Worm (Caenorhabditis elegans) whole organism, L1 larva: ENCODE results near the gene K07H8.5.

ENCODE experiments used
- aly-2 ChIP-seq: fragments of 150-350 bp; optimal IDR thresholded peaks from 2 replicates; lab custom pipeline; 2014; ENCODE audit warnings: missing biosample characterization, missing genetic modification characterization
- ceh-82 ChIP-seq, 3 experiments: fragments of 150-350 bp in 1 of 3; sonication (generic microtip) in 2 of 3; optimal IDR thresholded peaks; 2 replicates each; lab custom pipeline; 2014 to 2017; ENCODE audit warnings: missing biosample characterization in 3 of 3, missing genetic modification characterization in 3 of 3
- ceh-88 ChIP-seq: fragments of 200-800 bp; sonication (Bioruptor generic); IDR thresholded peaks from 2 replicates; pipeline ENCODE4 v1.3.6; 2022; ENCODE audit warnings: missing genetic modification characterization, missing compliant biosample characterization
- elt-2 ChIP-seq: sonication (generic microtip); optimal IDR thresholded peaks from 2 replicates; lab custom pipeline; 2016; ENCODE audit warnings: missing genetic modification characterization, mild to moderate bottlenecking, inconsistent platforms, missing compliant biosample characterization, missing genetic modification reagents
- fos-1 ChIP-seq: fragments of 150-350 bp; optimal IDR thresholded peaks from 2 replicates; lab custom pipeline; 2014; ENCODE audit warnings: missing biosample characterization, missing genetic modification characterization
- lin-13 ChIP-seq: fragments of 150-350 bp; optimal IDR thresholded peaks from 2 replicates; lab custom pipeline; 2014; ENCODE audit warnings: missing biosample characterization, missing genetic modification reagents, missing genetic modification characterization
- nhr-237 ChIP-seq: fragments of 150-350 bp; optimal IDR thresholded peaks from 2 replicates; lab custom pipeline; 2014; ENCODE audit warnings: missing biosample characterization, missing genetic modification characterization
- nhr-85 ChIP-seq: sonication (generic microtip); peaks from one replicate; lab custom pipeline; 2016; ENCODE audit warnings: missing genetic modification characterization, inconsistent platforms, missing compliant biosample characterization
- pax-3 ChIP-seq: fragments of 200-800 bp; sonication (Bioruptor generic); optimal IDR thresholded peaks from 2 replicates; lab custom pipeline; 2018; ENCODE audit warnings: mild to moderate bottlenecking, missing genetic modification characterization, moderate library complexity, missing compliant biosample characterization
- skn-1 ChIP-seq: fragments of 150-350 bp; optimal IDR thresholded peaks from 2 replicates; lab custom pipeline; 2014; ENCODE audit warnings: missing biosample characterization, missing genetic modification characterization
- sox-4 ChIP-seq: sonication (generic microtip); optimal IDR thresholded peaks from 2 replicates; lab custom pipeline; 2016; ENCODE audit warnings: missing genetic modification characterization, missing compliant biosample characterization
- sup-37 ChIP-seq: fragments of 200-800 bp; sonication (Bioruptor generic); optimal IDR thresholded peaks from 2 replicates; lab custom pipeline; 2018; ENCODE audit warnings: mild to moderate bottlenecking, missing genetic modification characterization, missing compliant biosample characterization
- unc-62 ChIP-seq: fragments of 150-350 bp; optimal IDR thresholded peaks from 2 replicates; lab custom pipeline; 2014; ENCODE audit warnings: missing biosample characterization, missing genetic modification reagents, missing genetic modification characterization
- ztf-4 ChIP-seq: fragments of 150-350 bp; optimal IDR thresholded peaks from 2 replicates; lab custom pipeline; 2014; ENCODE audit warnings: missing biosample characterization, missing genetic modification characterization

DNA sequence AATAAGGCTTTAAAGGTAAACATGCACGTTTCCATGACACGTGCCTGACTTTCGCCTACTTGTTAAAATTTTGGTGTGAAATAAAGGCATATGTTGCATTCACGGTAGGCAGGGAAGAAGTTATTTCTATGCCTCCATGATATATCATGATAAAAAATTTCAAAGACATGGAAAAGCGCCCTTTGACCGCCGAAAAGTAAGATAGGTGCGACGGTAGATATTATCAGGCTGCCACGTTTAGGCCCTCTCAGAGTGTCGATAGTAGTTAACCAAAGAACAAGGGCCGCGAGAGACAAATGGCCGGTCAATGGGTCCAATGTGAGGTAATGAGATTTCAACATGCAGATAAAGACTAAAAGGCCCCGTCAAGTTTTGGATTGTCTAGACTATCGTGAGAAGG is 25.0 kb upstream of the K07H8.5 start:
- TF ChIP-seq fos-1 (no peak), nhr-237 (tag; lab: Kevin White, UChicago) (no peak), sox-4 (tag; lab: Kevin White, UChicago) (no peak), ceh-82 (tag; optimal IDR thresholded peaks at IDR 0.05; lab: Kevin White, UChicago) (no peak), pax-3 (tag; lab: Kevin White, UChicago) (no peak), elt-2 (tag; lab: Kevin White, UChicago) (no peak), unc-62 (GFP tag; lab: Kevin White, UChicago) (no peak), ztf-4 (tag; lab: Kevin White, UChicago) (no peak), skn-1 (tag; lab: Kevin White, UChicago) (no peak), nhr-85 (tag; lab: Kevin White, UChicago) (peak; percentile 84), lin-13 (GFP tag; lab: Kevin White, UChicago) (no peak), sup-37 (GFP tag; lab: Kevin White, UChicago) (no peak), aly-2 (tag; lab: Kevin White, UChicago) (no peak), ceh-88 (GFP tag; lab: Robert Waterston, UW) (no peak)
